Fruit fly (Drosophila melanogaster): ENCODE data around the gene CG11069.
A peak's percentile ranks its signal among the peaks of the same experiment; 100 is the strongest.

The CG11069 gene

DNA sequence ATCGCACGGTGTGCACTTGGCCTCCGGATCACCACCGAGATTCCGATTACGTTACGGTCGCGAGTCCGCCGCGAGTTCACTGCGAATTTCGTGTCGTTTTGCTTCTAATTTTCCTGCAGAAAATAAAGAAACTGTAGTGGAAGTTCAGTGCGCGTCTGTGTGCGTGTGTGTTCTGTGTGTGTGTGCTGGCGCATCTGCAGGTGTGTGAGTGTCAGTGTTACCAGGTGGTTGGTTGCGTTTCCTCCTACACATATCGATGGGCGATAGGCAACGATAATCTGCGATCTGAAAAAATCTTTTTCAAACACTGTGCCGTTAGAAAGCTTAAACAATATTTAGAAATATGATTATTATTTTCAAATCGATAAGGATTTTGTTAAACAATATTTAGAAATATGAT is 43.5 kb downstream of the CG11069 start, which contains the start of gene Osbp (continued):
- TF ChIP-seq CG15601 (tag; optimal IDR thresholded peaks at IDR 0.05) (no peak), knrl (GFP tag; IDR thresholded peaks at IDR 0.05; ENCODE audit: partially characterized antibody) (peak; percentile 55), Sin3A (optimal IDR thresholded peaks at IDR 0.05) (no peak), CG16813 (GFP tag; IDR thresholded peaks at IDR 0.05; ENCODE audit: partially characterized antibody) (peak; percentile 62), CG7556 (GFP tag; optimal IDR thresholded peaks at IDR 0.05) (no peak), jing (GFP tag; optimal IDR thresholded peaks at IDR 0.05) (no peak), CG1647 (GFP tag; optimal IDR thresholded peaks at IDR 0.05) (no peak), Ets97D (GFP tag; optimal IDR thresholded peaks at IDR 0.05) (peak; percentile 60), mld (GFP tag; IDR thresholded peaks at IDR 0.05; ENCODE audit: partially characterized antibody) (no peak), Myb (GFP tag; optimal IDR thresholded peaks at IDR 0.05) (peak; percentile 96), p53 (GFP tag; optimal IDR thresholded peaks at IDR 0.05) (no peak), HHEX (GFP tag; optimal IDR thresholded peaks at IDR 0.05) (no peak), ap (GFP tag; IDR thresholded peaks at IDR 0.05) (no peak), CG10462 (GFP tag; optimal IDR thresholded peaks at IDR 0.05) (no peak), CG12659 (GFP tag; optimal IDR thresholded peaks at IDR 0.05) (peak; percentile 44), PHDP (tag; optimal IDR thresholded peaks at IDR 0.05) (no peak), fru (optimal IDR thresholded peaks at IDR 0.05) (no peak), CG12942 (GFP tag; optimal IDR thresholded peaks at IDR 0.05) (no peak), jumu (GFP tag; optimal IDR thresholded peaks at IDR 0.05) (no peak), CG16815 (GFP tag; optimal IDR thresholded peaks at IDR 0.05) (no peak), Optix (GFP tag; IDR thresholded peaks at IDR 0.05) (no peak), wek (GFP tag; optimal IDR thresholded peaks at IDR 0.05) (no peak), Eip74EF (GFP tag; optimal IDR thresholded peaks at IDR 0.05) (no peak), CG5245 (GFP tag; optimal IDR thresholded peaks at IDR 0.05) (no peak), sob (GFP tag; IDR thresholded peaks at IDR 0.05) (peak; percentile 6; the same call in 1 of the 2 replicates), CG1024 (GFP tag; IDR thresholded peaks at IDR 0.05) (no peak), CrebB (tag; optimal IDR thresholded peaks at IDR 0.05) (no peak), Dip3 (GFP tag; optimal IDR thresholded peaks at IDR 0.05) (no peak), aop (GFP tag; IDR thresholded peaks at IDR 0.05) (peak; percentile 59; the same call in 1 of the 2 replicates), Oaz (GFP tag; IDR thresholded peaks at IDR 0.05) (no peak), CkIIα-i1 (GFP tag; IDR thresholded peaks at IDR 0.05) (no peak), Xbp1 (GFP tag; optimal IDR thresholded peaks at IDR 0.05) (no peak), zen (tag; optimal IDR thresholded peaks at IDR 0.05) (no peak), HLHmδ (GFP tag; optimal IDR thresholded peaks at IDR 0.05) (peak; percentile 7), ATbp (GFP tag; optimal IDR thresholded peaks at IDR 0.05) (no peak), HmgD (GFP tag; optimal IDR thresholded peaks at IDR 0.05) (peak; percentile 9), grau (tag; optimal IDR thresholded peaks at IDR 0.05) (no peak), CG2875 (GFP tag; optimal IDR thresholded peaks at IDR 0.05) (no peak), cwo (GFP tag; optimal IDR thresholded peaks at IDR 0.05) (no peak), CG3281 (GFP tag; optimal IDR thresholded peaks at IDR 0.05) (no peak), CG8765 (GFP tag; IDR thresholded peaks at IDR 0.05) (no peak), mirr (GFP tag; optimal IDR thresholded peaks at IDR 0.05) (peak; percentile 26), Elba2 (GFP tag; optimal IDR thresholded peaks at IDR 0.05) (no peak), ftz-f1 (GFP tag; optimal IDR thresholded peaks at IDR 0.05) (no peak), nerfin-2 (GFP tag; IDR thresholded peaks at IDR 0.05; ENCODE audit: partially characterized antibody) (peak; percentile 29; the same call in 1 of the 2 replicates), Hr3 (GFP tag; optimal IDR thresholded peaks at IDR 0.05) (no peak), CG2116 (GFP tag; optimal IDR thresholded peaks at IDR 0.05) (peak; percentile 71), CG15073 (GFP tag; optimal IDR thresholded peaks at IDR 0.05) (no peak), sens-2 (GFP tag; IDR thresholded peaks at IDR 0.05) (no peak), dmrt11E (tag; optimal IDR thresholded peaks at IDR 0.05) (no peak), Abd-B (GFP tag; optimal IDR thresholded peaks at IDR 0.05) (no peak), crc (GFP tag; optimal IDR thresholded peaks at IDR 0.05) (no peak)
